Worm (Caenorhabditis elegans): ENCODE measurements around the gene R07E5.7.

R07E5.7 gene

DNA sequence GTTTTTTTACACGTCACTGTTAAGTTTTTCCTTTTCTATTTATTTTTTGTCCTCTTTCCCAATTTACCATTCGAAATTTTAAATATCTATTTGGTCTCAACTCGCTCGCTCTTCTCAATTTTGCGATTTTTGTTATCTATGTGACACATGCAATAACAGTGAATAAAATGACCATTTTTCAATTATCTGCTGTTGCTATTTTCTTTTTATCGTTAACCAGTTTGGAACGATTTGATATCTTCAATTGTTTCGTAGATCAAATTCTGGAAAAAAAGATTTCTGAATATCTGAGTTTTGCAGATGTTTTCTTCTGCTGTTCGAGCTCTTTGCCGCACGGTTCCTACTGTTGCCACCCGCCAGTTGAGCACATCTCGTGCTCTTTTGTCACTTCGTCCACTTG is 11.8 kb downstream of the R07E5.7 start, which contains the start of gene prdx-3:
Gene prdx-3 (plus strand): TSS at position 301 of the 400 bp plus-strand sequence.
- TF ChIP-seq med-1 (GFP tag; optimal IDR thresholded peaks at IDR 0.05; ENCODE audit: insufficient read depth) (no peak), ref-1 (GFP tag; conservative IDR thresholded peaks at IDR 0.05) (no peak), cog-1 (tag; optimal IDR thresholded peaks at IDR 0.05) (no peak), klf-2 (GFP tag; conservative IDR thresholded peaks at IDR 0.05) (no peak), tab-1 (GFP tag; IDR thresholded peaks at IDR 0.05) (no peak), ztf-29 (GFP tag; IDR thresholded peaks at IDR 0.05) (no peak), flt-1 (GFP tag; IDR thresholded peaks at IDR 0.05) (no peak), ztf-23 (GFP tag; IDR thresholded peaks at IDR 0.05) (no peak), T22C8.4 (GFP tag; IDR thresholded peaks at IDR 0.05) (no peak)

DNA sequence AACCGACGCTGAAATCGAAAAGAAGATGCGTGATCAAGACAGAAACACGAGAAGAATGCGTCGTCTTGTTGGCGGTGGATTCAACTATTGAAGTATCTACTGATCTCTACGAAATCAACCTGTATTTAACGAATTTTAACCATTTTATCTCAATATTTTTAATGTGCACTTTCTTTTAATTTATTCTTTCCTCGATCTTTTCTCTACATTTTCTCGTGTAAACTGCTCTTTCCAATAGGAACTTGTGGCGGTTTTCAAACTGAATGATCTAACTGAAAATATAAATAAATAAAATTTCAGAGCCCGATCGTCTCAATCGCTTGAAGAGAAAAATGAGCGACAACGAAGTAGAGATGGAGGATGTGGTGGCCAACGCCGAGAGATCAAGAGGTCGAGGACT is 13.0 kb downstream of the R07E5.7 start, which contains the start of gene rnp-4:
Gene rnp-4 (plus strand): TSS at position 301 of the 400 bp plus-strand sequence.
- no peak for TF ChIP-seq klf-2 (GFP tag; conservative IDR thresholded peaks at IDR 0.05)
- no peak for TF ChIP-seq flt-1 (GFP tag; IDR thresholded peaks at IDR 0.05)
- TF ChIP-seq T22C8.4 (GFP tag; IDR thresholded peaks at IDR 0.05), result no peak
- no peak for TF ChIP-seq tab-1 (GFP tag; IDR thresholded peaks at IDR 0.05)

DNA sequence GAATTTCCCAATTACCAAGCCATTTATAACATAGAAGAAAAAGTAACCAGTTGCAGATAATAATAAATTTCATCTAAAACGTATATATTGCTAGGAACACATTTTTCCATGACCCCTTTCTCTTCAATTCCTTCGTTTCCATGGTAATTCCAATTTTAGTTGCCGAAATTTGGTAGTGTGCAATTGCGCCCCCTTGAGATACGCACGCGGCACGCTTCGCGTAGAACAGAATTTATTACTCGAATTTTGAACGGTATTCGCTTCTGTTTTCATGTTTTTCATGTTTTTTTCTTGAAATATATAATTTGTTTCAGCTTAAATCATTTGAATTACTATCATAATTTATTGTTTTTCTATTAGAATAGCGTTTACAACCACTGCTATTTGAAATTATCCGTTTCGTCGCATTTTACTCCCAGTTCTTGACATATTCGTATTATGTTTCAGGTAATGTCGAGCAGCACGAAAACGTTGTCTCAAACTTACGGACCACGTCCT is 14.6 kb downstream of the R07E5.7 start, which contains the start of the genes R07E5.17 and snfc-5:
Gene R07E5.17 (minus strand): TSS at position 98 of the 498 bp plus-strand sequence.
Gene snfc-5 (plus strand): TSS at position 448 of the 498 bp plus-strand sequence.
- TF ChIP-seq med-1 (GFP tag; optimal IDR thresholded peaks at IDR 0.05; ENCODE audit: insufficient read depth) (no peak), tab-1 (GFP tag; IDR thresholded peaks at IDR 0.05) (no peak), ztf-29 (GFP tag; IDR thresholded peaks at IDR 0.05) (no peak), flt-1 (GFP tag; IDR thresholded peaks at IDR 0.05) (no peak), ztf-23 (GFP tag; IDR thresholded peaks at IDR 0.05) (no peak), klf-2 (GFP tag; conservative IDR thresholded peaks at IDR 0.05) (no peak), cog-1 (tag; optimal IDR thresholded peaks at IDR 0.05) (no peak), ref-1 (GFP tag; conservative IDR thresholded peaks at IDR 0.05) (no peak)

DNA sequence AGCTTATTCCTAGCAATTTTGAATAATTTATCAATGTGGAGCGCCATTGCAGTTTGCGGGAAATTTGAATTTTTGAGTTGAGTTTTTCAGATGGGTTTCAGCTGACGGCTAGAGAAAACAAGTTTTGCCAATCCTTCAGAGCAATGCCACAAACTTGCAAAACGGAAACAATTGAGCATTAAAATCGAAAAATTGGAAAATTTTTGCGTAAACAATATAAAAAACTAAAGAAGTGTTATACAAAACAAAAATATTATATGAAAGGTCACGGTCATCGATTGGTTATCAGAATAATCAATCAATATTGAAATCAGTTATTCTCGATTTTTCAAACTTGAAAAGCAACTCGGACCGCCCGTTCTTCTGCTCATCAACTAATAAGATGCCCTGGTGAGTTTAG is 17.8 kb downstream of the R07E5.7 start, which contains the start of gene R07E5.15:
Gene R07E5.15 (plus strand): TSS at position 301 of the 400 bp plus-strand sequence.
- TF ChIP-seq tab-1 (GFP tag; IDR thresholded peaks at IDR 0.05), result no peak
- no peak for TF ChIP-seq T22C8.4 (GFP tag; IDR thresholded peaks at IDR 0.05)
- no peak for TF ChIP-seq cog-1 (tag; optimal IDR thresholded peaks at IDR 0.05)
- no peak for TF ChIP-seq flt-1 (GFP tag; IDR thresholded peaks at IDR 0.05)
- no peak for TF ChIP-seq ztf-23 (GFP tag; IDR thresholded peaks at IDR 0.05)

DNA sequence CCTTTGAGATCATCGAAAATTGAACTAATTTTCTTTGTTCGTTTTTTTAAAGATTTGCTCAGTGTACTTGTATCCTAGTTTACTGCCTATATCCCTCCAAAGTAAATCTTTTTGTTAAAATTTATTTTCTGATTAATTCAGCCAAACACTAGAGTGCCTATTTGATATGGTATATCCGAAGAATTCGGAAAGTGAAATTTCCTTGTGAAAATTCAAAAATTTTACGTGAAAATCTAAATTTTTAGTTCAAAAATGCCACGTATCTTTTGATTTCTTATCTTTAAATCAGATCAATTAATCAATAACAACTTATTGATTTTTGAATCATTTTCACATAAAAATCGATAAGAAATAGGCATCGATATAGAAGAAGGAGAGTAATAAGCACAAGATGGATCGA is 20.5 kb downstream of the R07E5.7 start, which contains the start of gene R07E5.6:
Gene R07E5.6 (plus strand): TSS at position 301 of the 400 bp plus-strand sequence.
- no peak for TF ChIP-seq cog-1 (tag; optimal IDR thresholded peaks at IDR 0.05)
- no peak for TF ChIP-seq klf-2 (GFP tag; conservative IDR thresholded peaks at IDR 0.05)
- no peak for TF ChIP-seq T22C8.4 (GFP tag; IDR thresholded peaks at IDR 0.05)
- no peak for TF ChIP-seq tab-1 (GFP tag; IDR thresholded peaks at IDR 0.05)
- no peak for TF ChIP-seq flt-1 (GFP tag; IDR thresholded peaks at IDR 0.05)
- no peak for TF ChIP-seq ref-1 (GFP tag; conservative IDR thresholded peaks at IDR 0.05)
- TF ChIP-seq ztf-29 (GFP tag; IDR thresholded peaks at IDR 0.05), result no peak
- TF ChIP-seq med-1 (GFP tag; optimal IDR thresholded peaks at IDR 0.05; ENCODE audit: insufficient read depth), result no peak
- no peak for TF ChIP-seq ztf-23 (GFP tag; IDR thresholded peaks at IDR 0.05)

DNA sequence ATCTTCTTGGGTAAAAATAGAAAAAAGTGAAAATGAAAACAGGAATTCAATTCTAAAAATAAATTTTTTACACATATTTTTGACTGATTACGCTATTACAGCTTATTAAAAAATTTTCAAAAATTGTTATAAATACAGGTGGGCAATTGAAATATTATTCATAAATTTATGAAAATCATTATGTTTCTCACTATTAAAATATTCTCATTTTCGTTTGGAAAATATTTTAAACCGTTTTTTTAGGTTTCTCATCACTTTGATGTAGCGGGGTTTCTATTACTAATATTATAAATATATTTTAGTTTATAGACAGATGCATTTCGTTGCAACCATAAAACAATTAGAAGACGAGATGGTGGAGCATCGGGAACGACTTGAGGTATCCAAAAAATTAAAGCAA is 21.9 kb downstream of the R07E5.7 start, which contains the start of gene R07E5.5:
Gene R07E5.5 (plus strand): TSS at position 301 of the 400 bp plus-strand sequence.
- TF ChIP-seq med-1 (GFP tag; optimal IDR thresholded peaks at IDR 0.05; ENCODE audit: insufficient read depth), result no peak
- no peak for TF ChIP-seq ztf-29 (GFP tag; IDR thresholded peaks at IDR 0.05)
- no peak for TF ChIP-seq ref-1 (GFP tag; conservative IDR thresholded peaks at IDR 0.05)
- no peak for TF ChIP-seq ztf-23 (GFP tag; IDR thresholded peaks at IDR 0.05)
- no peak for TF ChIP-seq T22C8.4 (GFP tag; IDR thresholded peaks at IDR 0.05)
- no peak for TF ChIP-seq cog-1 (tag; optimal IDR thresholded peaks at IDR 0.05)
- no peak for TF ChIP-seq tab-1 (GFP tag; IDR thresholded peaks at IDR 0.05)
- TF ChIP-seq klf-2 (GFP tag; conservative IDR thresholded peaks at IDR 0.05), result no peak
- no peak for TF ChIP-seq flt-1 (GFP tag; IDR thresholded peaks at IDR 0.05)

DNA sequence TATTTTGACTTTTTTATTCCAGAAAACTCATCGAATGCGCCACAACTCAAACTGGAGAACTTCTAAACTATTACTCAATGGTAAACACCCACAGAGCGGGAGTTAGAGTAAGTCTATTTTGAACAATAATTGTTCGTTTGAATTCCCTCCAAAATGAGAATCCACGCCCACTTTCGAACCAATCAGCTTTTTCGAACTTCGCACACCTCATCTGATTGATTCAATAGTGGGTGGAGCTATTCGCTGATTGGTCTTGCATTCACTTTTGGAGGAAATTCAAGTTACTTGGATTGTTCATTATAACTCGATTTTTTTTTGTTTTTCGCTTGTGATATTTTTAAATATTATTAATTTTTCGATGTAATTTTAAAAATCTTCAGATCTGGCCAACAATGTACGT is 23.1 kb downstream of the R07E5.7 start:
- TF ChIP-seq flt-1 (GFP tag; IDR thresholded peaks at IDR 0.05) (no peak), tab-1 (GFP tag; IDR thresholded peaks at IDR 0.05) (no peak), cog-1 (tag; optimal IDR thresholded peaks at IDR 0.05) (no peak), med-1 (GFP tag; optimal IDR thresholded peaks at IDR 0.05; ENCODE audit: insufficient read depth) (no peak), ztf-29 (GFP tag; IDR thresholded peaks at IDR 0.05) (no peak), klf-2 (GFP tag; conservative IDR thresholded peaks at IDR 0.05) (no peak), T22C8.4 (GFP tag; IDR thresholded peaks at IDR 0.05) (no peak)

DNA sequence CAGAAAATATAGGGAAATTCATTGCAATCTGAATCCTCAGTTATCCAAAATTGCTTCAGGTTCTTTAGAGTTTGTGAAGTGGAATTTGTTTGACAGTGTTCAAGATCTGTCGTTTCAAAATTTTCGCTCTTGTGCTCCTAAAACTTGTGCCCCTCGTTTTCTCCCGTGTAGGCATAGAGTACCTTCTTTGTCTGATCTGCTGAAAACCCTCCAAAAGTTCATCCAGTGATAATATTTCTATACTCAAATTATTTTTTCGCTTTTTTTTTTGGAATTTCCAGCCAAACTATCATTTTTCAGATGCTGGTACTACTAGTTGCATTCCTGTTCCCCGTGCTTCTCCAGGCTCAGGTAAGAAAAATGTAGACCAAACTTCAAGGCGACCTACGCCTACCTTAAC is 24.5 kb downstream of the R07E5.7 start, which contains the start of gene R07E5.4:
Gene R07E5.4 (plus strand): TSS at position 301 of the 400 bp plus-strand sequence.
- TF ChIP-seq tab-1 (GFP tag; IDR thresholded peaks at IDR 0.05), result no peak
- TF ChIP-seq T22C8.4 (GFP tag; IDR thresholded peaks at IDR 0.05), result no peak
- TF ChIP-seq ztf-23 (GFP tag; IDR thresholded peaks at IDR 0.05), result no peak
- TF ChIP-seq med-1 (GFP tag; optimal IDR thresholded peaks at IDR 0.05; ENCODE audit: insufficient read depth), result no peak

DNA sequence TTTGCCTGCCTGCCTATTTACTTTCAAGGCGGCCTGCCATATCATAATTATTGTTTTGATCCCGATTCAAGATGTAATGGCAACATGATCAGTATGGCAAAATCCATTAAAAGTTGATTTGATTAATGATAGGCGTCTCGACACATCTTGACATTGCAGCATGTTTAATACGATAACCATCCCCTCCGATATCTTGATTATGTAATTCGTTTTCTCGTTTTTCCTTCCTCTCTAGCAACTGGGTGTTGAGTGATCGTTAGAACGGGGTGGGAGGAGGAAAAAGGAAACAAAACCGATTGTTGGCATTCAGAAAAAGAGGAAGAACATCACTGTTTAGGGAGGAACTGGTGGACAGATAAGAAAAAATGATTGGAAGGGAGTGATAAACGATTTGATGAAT is 27.0 kb downstream of the R07E5.7 start:
- TF ChIP-seq cog-1 (tag; optimal IDR thresholded peaks at IDR 0.05) (no peak), ztf-23 (GFP tag; IDR thresholded peaks at IDR 0.05) (no peak), T22C8.4 (GFP tag; IDR thresholded peaks at IDR 0.05) (no peak), ref-1 (GFP tag; conservative IDR thresholded peaks at IDR 0.05) (no peak)

DNA sequence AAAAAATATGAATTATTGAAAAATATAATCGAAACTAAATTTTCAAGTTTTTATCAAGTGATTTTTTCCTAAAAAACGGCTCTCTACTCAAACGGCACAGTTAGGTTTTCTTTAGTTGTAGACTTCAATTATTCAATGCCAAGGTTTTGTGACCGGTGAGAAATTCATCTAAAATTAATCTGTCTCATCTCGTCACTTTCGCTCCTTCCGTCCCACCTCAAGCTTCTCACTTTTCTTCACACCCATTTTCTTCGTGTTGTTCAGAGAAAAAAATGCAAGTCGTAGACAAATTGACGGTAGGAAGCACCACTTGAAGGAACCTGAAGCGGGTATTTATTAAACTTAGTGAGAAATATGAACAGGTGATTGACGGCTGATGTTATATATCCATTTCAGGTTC is 27.6 kb downstream of the R07E5.7 start:
- TF ChIP-seq med-1 (GFP tag; optimal IDR thresholded peaks at IDR 0.05; ENCODE audit: insufficient read depth) (no peak), klf-2 (GFP tag; conservative IDR thresholded peaks at IDR 0.05) (no peak), ref-1 (GFP tag; conservative IDR thresholded peaks at IDR 0.05) (no peak), flt-1 (GFP tag; IDR thresholded peaks at IDR 0.05) (no peak), tab-1 (GFP tag; IDR thresholded peaks at IDR 0.05) (no peak), ztf-29 (GFP tag; IDR thresholded peaks at IDR 0.05) (no peak), T22C8.4 (GFP tag; IDR thresholded peaks at IDR 0.05) (no peak), ztf-23 (GFP tag; IDR thresholded peaks at IDR 0.05) (no peak), cog-1 (tag; optimal IDR thresholded peaks at IDR 0.05) (no peak)
